Worm (Caenorhabditis elegans): Measurements from ENCODE around the gene R05D3.9.

Gene R05D3.9

DNA sequence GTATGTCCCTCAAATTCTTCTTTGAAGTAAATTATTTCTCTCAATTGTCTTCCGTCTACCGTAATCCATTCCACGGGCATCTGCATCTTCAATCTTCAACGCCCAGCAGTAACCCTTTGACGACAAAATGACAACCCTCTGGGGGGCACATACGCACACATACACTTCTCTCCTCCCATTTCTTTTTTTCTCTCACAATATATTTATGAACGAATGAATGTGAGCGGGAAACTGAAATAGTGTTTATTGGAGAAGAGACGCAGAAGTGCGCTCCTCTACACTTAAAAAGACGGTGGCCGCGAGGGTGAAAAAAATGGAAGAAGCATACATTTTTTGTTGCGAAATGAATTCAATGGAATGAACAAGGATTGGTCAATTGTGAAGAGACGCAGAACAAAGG is 43.5 kb upstream of the R05D3.9 start (continued):
- TF ChIP-seq nhr-25 (tag; optimal IDR thresholded peaks at IDR 0.05) (peak; percentile 88), aly-2 (tag; optimal IDR thresholded peaks at IDR 0.05) (no peak), sma-3 (GFP tag; optimal IDR thresholded peaks at IDR 0.05) (peak; percentile 36)

DNA sequence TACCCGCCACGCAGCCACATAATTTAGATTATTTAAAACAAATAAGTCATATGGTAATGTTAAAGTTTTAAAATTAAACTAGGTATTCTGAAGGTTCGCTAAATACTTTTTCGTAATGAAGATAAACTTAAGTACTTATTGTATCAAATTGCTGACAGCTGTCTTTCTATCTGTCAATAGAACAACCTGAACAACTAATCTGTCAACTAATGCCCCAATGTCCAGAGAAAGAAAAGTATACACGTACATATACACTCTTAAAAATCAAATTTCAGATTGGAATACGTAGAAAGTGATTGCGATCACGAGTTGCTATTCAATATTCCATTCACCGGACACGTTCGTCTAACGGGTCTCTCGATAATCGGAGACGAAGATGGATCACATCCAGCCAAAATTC is 42.2 kb upstream of the R05D3.9 start:
- TF ChIP-seq R02D3.7 (tag; optimal IDR thresholded peaks at IDR 0.05) (no peak), unc-55 (GFP tag; optimal IDR thresholded peaks at IDR 0.05) (no peak)

DNA sequence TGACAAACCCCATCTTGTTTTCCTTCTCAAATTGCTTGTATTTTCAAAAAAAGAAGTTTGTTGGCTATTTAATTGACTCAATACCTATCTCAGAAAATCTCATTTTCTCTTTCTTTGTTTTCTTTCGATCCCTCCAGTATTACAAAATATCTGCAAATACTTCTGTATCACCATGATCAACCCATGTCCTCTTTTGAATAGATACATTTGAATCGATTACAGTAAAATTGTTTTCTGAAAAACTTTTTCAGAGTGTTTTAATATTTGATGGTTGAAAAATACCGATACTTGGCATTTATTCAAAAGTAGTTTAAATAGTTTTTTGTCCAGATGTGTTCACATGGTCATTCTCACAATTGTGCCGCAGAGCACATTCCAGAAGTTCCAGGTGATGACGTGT is 40.6 kb upstream of the R05D3.9 start, which contains the start of gene ZK353.9:
Gene ZK353.9 (plus strand): TSS at position 331 of the 400 bp plus-strand sequence.
- TF ChIP-seq sma-9 (GFP tag; optimal IDR thresholded peaks at IDR 0.05) (no peak), sma-9 (tag; optimal IDR thresholded peaks at IDR 0.05) (no peak), crh-2 (tag; optimal IDR thresholded peaks at IDR 0.05) (no peak), fos-1 (tag; optimal IDR thresholded peaks at IDR 0.05) (no peak), F13H6.1 (tag; optimal IDR thresholded peaks at IDR 0.05) (no peak), egl-27 (tag; optimal IDR thresholded peaks at IDR 0.05) (no peak), lsy-2 (tag; optimal IDR thresholded peaks at IDR 0.05) (no peak), ama-1 (optimal IDR thresholded peaks at IDR 0.05) (no peak), aly-2 (tag; optimal IDR thresholded peaks at IDR 0.05) (no peak)

DNA sequence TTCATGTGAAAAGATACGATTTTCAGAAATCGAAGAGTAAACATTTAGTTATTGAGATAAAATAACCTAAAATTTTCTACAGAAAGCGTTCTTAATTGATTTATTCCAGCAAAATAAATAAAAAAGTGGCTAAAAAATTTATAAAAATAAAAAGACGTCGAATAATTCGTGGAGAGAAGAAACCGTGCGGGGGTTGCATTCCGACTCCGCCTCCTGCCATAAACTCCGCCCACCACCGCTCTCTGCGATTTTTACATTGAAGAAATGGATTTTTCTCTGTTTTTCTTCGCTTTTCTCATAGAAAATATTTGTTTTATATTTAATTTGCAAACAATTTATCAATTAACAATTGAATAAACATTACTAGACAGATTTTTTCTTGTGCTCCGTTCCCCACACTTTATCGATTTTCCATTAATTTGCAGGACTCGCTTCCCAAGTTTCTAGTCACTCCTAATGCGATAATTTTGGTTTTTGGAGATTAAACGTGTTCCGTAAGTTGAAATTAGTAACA is 37.0 kb upstream of the R05D3.9 start, which contains the start of the genes ubxn-4 and cyy-1:
Gene ubxn-4 (minus strand): TSS at position 114 of the 514 bp plus-strand sequence.
Gene cyy-1 (plus strand): TSS at position 426 of the 514 bp plus-strand sequence.
- TF ChIP-seq sma-9 (GFP tag; optimal IDR thresholded peaks at IDR 0.05) (no peak), sma-9 (tag; optimal IDR thresholded peaks at IDR 0.05) (no peak), lin-39 (tag; optimal IDR thresholded peaks at IDR 0.05) (no peak), nhr-23 (tag; optimal IDR thresholded peaks at IDR 0.05) (no peak), dmd-4 (tag; optimal IDR thresholded peaks at IDR 0.05) (no peak), unc-55 (GFP tag; optimal IDR thresholded peaks at IDR 0.05) (peak; percentile 38), zag-1 (tag; optimal IDR thresholded peaks at IDR 0.05) (no peak), ztf-1 (GFP tag; conservative IDR thresholded peaks at IDR 0.05) (no peak), lsy-2 (tag; optimal IDR thresholded peaks at IDR 0.05) (peak in 1 of 2 experiments; percentile 11), ztf-4 (tag; optimal IDR thresholded peaks at IDR 0.05) (no peak), sma-3 (GFP tag; optimal IDR thresholded peaks at IDR 0.05) (no peak)

DNA sequence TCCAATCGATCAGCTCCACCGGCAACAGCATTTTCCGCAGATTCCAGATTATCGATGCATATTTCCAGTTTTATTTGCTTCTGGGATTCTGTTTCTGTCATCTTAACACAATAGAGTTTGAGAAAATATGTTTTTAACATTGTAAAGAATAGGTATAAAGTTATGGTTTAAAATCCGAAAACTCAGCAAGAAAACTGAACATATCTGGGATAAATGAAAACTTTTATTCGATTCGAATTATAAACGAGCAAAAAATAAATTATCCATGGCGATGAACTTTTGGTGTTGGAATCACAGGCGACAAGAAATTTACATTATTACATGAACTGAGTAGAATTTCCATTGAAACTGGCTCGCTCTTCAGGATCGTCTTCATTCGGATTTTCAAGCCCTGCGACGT is 35.0 kb upstream of the R05D3.9 start, which contains the start of gene cutc-1:
Gene cutc-1 (minus strand): TSS at position 101 of the 400 bp plus-strand sequence.
- TF ChIP-seq ztf-1 (GFP tag; conservative IDR thresholded peaks at IDR 0.05) (no peak), fos-1 (tag; optimal IDR thresholded peaks at IDR 0.05) (no peak), sma-9 (GFP tag; optimal IDR thresholded peaks at IDR 0.05) (no peak), sma-9 (tag; optimal IDR thresholded peaks at IDR 0.05) (no peak), mbf-1 (tag; optimal IDR thresholded peaks at IDR 0.05) (no peak), egl-27 (tag; optimal IDR thresholded peaks at IDR 0.05) (no peak), ztf-11 (tag; optimal IDR thresholded peaks at IDR 0.05) (no peak), ama-1 (optimal IDR thresholded peaks at IDR 0.05) (no peak), ZK546.5 (tag; optimal IDR thresholded peaks at IDR 0.05) (no peak), unc-55 (GFP tag; optimal IDR thresholded peaks at IDR 0.05) (no peak), unc-62 (GFP tag; optimal IDR thresholded peaks at IDR 0.05) (no peak), nhr-129 (tag; optimal IDR thresholded peaks at IDR 0.05) (no peak), elt-1 (tag; optimal IDR thresholded peaks at IDR 0.05) (no peak), mdl-1 (tag; optimal IDR thresholded peaks at IDR 0.05) (no peak), sma-3 (GFP tag; optimal IDR thresholded peaks at IDR 0.05) (no peak), crh-2 (tag; optimal IDR thresholded peaks at IDR 0.05) (no peak), nhr-11 (tag; optimal IDR thresholded peaks at IDR 0.05) (no peak), zag-1 (tag; optimal IDR thresholded peaks at IDR 0.05) (no peak), nhr-23 (tag; optimal IDR thresholded peaks at IDR 0.05) (no peak), sem-4 (tag; optimal IDR thresholded peaks at IDR 0.05) (no peak)

DNA sequence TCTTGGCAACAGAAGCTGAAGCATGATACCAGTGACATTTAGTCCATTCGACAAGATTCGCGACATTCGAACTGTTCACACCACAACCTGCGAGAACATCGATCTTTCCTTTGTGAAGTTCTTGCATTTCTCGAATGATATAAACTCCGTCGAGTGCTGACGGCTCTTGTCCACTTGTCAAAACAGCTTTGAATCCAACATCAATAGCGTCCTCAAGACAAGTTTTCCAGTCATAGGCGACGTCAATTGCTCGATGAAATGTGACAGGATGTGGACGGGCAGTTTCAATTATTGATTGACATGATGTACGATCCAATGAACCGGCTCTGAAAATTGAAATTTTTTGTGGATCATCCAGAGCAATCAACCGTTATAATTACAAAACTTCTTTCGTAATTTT is 34.1 kb upstream of the R05D3.9 start:
- TF ChIP-seq blmp-1 (tag; optimal IDR thresholded peaks at IDR 0.05; ENCODE audit: insufficient read depth) (no peak), elt-3 (tag; optimal IDR thresholded peaks at IDR 0.05) (no peak), nhr-6 (tag; optimal IDR thresholded peaks at IDR 0.05) (no peak), lsy-2 (tag; optimal IDR thresholded peaks at IDR 0.05) (no peak), sma-9 (GFP tag; optimal IDR thresholded peaks at IDR 0.05) (no peak), sma-9 (tag; optimal IDR thresholded peaks at IDR 0.05) (no peak), alr-1 (tag; optimal IDR thresholded peaks at IDR 0.05) (no peak), sma-3 (GFP tag; optimal IDR thresholded peaks at IDR 0.05) (no peak), crh-2 (tag; optimal IDR thresholded peaks at IDR 0.05) (no peak), peb-1 (tag; optimal IDR thresholded peaks at IDR 0.05) (no peak), lin-39 (tag; optimal IDR thresholded peaks at IDR 0.05) (no peak), mab-5 (tag; optimal IDR thresholded peaks at IDR 0.05) (no peak), ceh-82 (tag; optimal IDR thresholded peaks at IDR 0.05) (no peak), nhr-25 (tag; optimal IDR thresholded peaks at IDR 0.05) (no peak), R02D3.7 (tag; optimal IDR thresholded peaks at IDR 0.05) (no peak), lin-11 (tag; optimal IDR thresholded peaks at IDR 0.05) (no peak), ama-1 (optimal IDR thresholded peaks at IDR 0.05) (no peak), mdl-1 (tag; optimal IDR thresholded peaks at IDR 0.05) (no peak), nhr-129 (tag; optimal IDR thresholded peaks at IDR 0.05) (no peak), nhr-21 (tag; optimal IDR thresholded peaks at IDR 0.05) (no peak)
